Fruit fly (Drosophila melanogaster) S2 (cell line): ENCODE measurements around the gene CG6707.

Experiments
- CG8478 ChIP-seq: fragments of >200 bp; optimal IDR thresholded peaks from 2 replicates; lab custom pipeline; 2018
- CTCF ChIP-seq, 2 experiments: fragments of >200 bp; optimal IDR thresholded peaks; 2 replicates each; lab custom pipeline; 2018

The CG6707 gene

DNA sequence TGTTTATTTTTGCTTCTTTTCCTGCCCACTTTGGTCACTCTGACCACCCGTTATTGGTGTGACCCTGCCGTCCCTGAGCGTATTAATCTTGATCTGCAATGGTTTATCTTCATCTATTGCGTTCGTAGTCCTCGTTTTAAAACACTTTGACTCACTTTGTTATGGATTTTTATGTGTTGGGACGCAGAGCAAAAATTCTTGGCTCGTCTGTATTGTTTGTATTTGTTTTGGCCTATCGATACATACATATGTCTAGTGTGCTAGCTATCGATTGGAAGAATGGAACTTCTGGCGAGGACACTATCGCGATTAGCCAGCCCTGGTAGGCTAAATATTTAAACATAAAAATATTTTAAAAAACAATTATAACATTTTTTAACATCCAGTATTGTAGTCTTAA lies 38.8 kb downstream of the CG6707 start, which contains the start of gene CG10809:
Gene CG10809 (minus strand): TSS at position 266 of the 400 bp plus-strand sequence.
- TF ChIP-seq CTCF (optimal IDR thresholded peaks at IDR 0.05; lab: Kevin White, UChicago), result peak in 1 of 2 experiments; percentile 8
- TF ChIP-seq CG8478 (lab: Kevin White, UChicago), result no peak

- TF ChIP-seq CG8478 (lab: Kevin White, UChicago) (no peak), CTCF (optimal IDR thresholded peaks at IDR 0.05; lab: Kevin White, UChicago) (no peak)
Observed at dm6 chr3L:9856430-9857218, 41.8 kb downstream of the CG6707 start.

- TF ChIP-seq CTCF (optimal IDR thresholded peaks at IDR 0.05; lab: Kevin White, UChicago), result no peak
- no peak for TF ChIP-seq CG8478 (lab: Kevin White, UChicago)
Observed at dm6 chr3L:9855784-9856426, 42.5 kb downstream of the CG6707 start.

DNA sequence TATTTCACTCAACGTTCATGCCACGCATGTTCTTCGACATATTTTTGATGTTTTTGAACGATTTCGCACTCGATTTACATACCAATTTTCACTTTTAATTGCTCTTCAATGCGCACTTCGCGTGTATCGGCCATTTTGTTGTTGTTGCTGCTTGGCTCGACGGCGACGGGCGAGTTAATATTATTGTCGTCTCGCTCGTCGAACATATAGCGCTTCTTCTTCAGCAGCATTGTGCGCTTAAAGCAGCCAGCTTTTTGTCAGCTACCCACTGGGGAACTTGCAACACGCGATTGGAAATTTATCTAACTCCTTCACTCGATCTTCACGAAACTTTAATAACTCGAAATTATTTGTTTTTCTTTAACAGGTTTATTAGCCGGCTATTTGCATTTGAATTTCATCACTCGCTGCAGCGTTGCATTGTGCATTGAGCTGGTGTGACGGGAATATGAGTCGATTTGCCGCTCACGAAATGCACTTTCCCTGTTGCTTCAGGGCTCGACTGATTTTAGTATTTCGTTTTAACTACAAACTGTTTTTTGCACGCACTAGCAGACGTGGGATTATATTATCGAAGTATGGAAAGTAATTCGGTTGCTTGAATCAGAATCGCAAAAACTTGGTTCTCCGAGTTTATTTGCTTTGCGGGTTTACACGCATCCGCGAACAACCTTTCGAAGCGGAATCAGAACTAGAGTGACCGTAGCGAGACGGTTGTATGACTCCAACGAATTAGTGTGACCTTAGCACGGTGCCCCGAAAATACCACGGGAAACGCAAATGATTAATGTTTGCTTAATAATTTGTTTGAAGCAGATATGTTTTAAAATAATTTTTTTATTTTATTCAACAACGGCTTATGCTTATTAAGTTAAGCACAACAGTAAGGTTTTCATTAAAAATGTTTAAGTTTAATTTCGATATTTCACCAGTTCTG lies 43.5 kb downstream of the CG6707 start, which contains the start of gene RasGAP1:
Gene RasGAP1 (minus strand): TSS at position 703 of the 937 bp plus-strand sequence.
- peak in 1 of 2 experiments; percentile 15 for TF ChIP-seq CTCF (optimal IDR thresholded peaks at IDR 0.05; lab: Kevin White, UChicago)
- TF ChIP-seq CG8478 (lab: Kevin White, UChicago), result no peak

dm6 chr3L:9853895-9854470 lies 44.4 kb downstream of the CG6707 start:
- no peak for TF ChIP-seq CTCF (optimal IDR thresholded peaks at IDR 0.05; lab: Kevin White, UChicago)
- TF ChIP-seq CG8478 (lab: Kevin White, UChicago), result no peak

- TF ChIP-seq CTCF (optimal IDR thresholded peaks at IDR 0.05; lab: Kevin White, UChicago) (no peak), CG8478 (lab: Kevin White, UChicago) (no peak)
Observed at dm6 chr3L:9853140-9853746, 45.1 kb downstream of the CG6707 start.

DNA sequence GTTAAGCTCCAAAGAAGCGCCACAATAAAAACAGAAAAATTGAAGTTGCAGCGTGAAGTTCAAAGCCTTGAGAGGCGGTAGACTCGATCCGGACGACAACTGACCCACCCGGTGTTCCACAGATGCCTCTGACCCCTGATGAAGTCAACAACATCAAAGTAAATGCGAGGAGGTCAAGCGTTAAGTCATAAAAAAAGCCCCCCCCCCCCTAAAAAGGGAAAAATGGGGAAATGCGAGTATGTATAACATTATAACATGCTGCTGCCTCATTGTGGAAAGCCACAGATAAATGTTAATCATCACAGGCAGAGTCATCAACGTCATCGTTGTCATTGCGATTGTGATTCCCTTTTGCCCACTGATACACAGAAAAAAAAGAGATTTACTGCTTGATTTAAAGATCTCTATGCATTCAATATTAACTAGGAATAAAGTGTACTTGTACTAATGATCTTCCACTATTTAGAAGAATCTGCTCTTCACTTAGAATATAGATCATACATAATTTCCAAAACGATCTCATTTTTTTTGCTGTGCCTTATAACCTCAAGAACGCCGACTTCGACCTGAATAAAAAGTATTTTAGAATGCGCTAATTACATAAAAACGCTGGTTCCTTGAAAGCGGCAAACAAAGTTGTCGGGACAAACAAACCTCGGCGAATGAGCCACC lies 47.2 kb downstream of the CG6707 start:
- TF ChIP-seq CTCF (optimal IDR thresholded peaks at IDR 0.05; lab: Kevin White, UChicago), result no peak

dm6 chr3L:9850114-9850513 lies 48.3 kb downstream of the CG6707 start:
- no peak for TF ChIP-seq CG8478 (lab: Kevin White, UChicago)
- TF ChIP-seq CTCF (optimal IDR thresholded peaks at IDR 0.05; lab: Kevin White, UChicago), result no peak

DNA sequence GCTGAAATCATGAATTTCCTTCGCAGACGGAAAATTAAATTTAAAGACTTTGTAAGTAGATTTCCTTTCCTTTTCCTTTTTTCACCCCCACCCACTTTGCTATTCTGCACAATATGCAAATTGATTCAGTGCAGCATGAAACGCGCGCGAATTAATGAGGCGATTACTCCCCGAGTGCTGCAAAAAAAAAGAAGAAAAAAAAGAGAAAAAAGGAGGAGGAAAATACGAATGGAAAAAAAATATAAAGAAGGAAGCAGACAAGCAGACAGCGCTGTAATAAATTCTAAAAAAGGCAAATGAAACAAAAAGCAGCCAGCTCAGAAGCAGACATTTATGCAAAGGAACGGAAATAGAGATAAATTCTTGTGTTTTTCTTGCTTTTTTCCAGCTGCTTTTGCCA lies 49.6 kb downstream of the CG6707 start:
- TF ChIP-seq CG8478 (lab: Kevin White, UChicago) (no peak), CTCF (optimal IDR thresholded peaks at IDR 0.05; lab: Kevin White, UChicago) (no peak)

DNA sequence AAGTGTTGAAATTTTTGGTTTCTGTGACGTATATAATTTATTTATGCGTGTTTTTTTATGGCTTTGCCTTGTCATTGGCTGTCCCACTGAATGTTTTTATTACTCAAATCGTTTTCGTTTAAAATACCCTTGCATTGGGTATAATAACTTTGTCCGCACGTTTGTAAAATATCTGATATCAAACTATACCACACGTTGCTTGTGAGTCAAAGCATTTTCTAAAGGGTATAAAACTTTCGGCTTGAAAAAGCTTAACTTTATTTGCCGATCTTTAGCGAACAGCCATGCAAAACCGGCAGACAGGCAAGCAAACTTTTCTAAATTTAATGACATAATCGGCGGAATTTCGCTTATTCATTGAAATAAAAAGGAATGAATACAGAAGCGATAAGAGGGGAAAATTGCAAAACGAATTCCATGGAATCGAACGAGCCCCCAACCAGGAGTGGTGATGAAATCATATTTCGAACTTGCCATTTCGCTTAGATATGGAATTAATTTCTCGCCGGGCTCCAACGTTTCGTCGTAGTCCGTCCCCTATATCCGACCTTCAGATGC lies 50.9 kb downstream of the CG6707 start:
- TF ChIP-seq CG8478 (lab: Kevin White, UChicago) (no peak), CTCF (optimal IDR thresholded peaks at IDR 0.05; lab: Kevin White, UChicago) (no peak)

DNA sequence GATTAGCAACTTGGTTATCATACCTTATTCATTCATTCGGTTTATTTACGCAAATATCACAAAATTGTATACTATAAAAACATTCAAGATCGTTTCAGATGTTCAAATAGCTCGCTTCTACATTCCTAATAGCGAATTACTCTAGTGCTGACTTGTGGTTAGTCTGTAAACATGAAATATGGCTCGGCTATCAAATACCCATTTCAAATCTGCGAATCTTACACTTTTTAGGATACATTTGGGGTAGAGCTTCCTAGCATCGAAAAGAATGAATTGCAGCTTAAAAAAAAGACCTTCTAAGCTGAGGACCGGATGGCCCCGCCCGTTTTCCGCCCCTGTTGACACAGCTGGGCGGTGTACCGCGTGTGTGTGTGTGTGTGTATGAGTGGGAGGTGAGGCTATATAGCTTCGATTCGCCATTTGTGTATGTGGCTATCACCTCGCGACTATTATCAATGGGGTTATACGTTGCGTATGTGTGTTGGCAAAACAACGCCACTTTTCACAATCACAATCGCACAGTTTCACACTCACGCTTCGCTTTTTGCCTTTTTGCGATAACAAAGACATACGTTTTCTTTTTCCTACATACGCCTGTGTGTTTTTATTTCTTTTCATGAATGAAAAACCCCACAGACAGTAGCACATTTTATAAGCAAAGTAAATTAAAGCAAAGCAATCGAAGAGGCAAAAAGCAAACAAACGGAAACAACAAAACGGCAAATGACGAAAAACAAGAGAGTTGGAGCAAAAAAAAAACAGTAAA lies 51.6 kb downstream of the CG6707 start:
- TF ChIP-seq CTCF (optimal IDR thresholded peaks at IDR 0.05; lab: Kevin White, UChicago) (no peak), CG8478 (lab: Kevin White, UChicago) (no peak)

- TF ChIP-seq CTCF (optimal IDR thresholded peaks at IDR 0.05; lab: Kevin White, UChicago) (no peak), CG8478 (lab: Kevin White, UChicago) (no peak)
Observed at dm6 chr3L:9845980-9846538, 52.3 kb downstream of the CG6707 start.
